Fruit fly (Drosophila melanogaster) whole organism, adult: Measurements from ENCODE around the gene CG4594.

Experiments used
- CG12768 ChIP-seq: fragments of 200-800 bp; sonication (Bioruptor generic); optimal IDR thresholded peaks from 2 replicates; lab custom pipeline; 2017; ENCODE audit warnings: missing biosample characterization, missing genetic modification characterization, mild to moderate bottlenecking, moderate library complexity, missing genetic modification reagents
- CG14711 ChIP-seq: fragments of 200-800 bp; sonication (Bioruptor generic); optimal IDR thresholded peaks from 2 replicates; lab custom pipeline; 2018; ENCODE audit warnings: missing biosample characterization, mild to moderate bottlenecking, missing genetic modification characterization, moderate library complexity
- CG1620 ChIP-seq: fragments of 200-800 bp; sonication (Bioruptor generic); optimal IDR thresholded peaks from 2 replicates; lab custom pipeline; 2016; ENCODE audit warnings: missing biosample characterization, missing genetic modification characterization
- CG7101 ChIP-seq: fragments of 200-800 bp; sonication (Bioruptor generic); optimal IDR thresholded peaks from 2 replicates; lab custom pipeline; 2018; ENCODE audit warnings: missing biosample characterization, mild to moderate bottlenecking, missing genetic modification characterization, moderate library complexity
- Clk ChIP-seq: fragments of 200-800 bp; sonication (Bioruptor generic); optimal IDR thresholded peaks from 2 replicates; lab custom pipeline; 2017; ENCODE audit warnings: missing biosample characterization, missing genetic modification characterization
- Crg-1 ChIP-seq: fragments of 200-800 bp; sonication (Bioruptor generic); optimal IDR thresholded peaks from 2 replicates; lab custom pipeline; 2016; ENCODE audit warnings: missing biosample characterization, missing genetic modification characterization
- cnc ChIP-seq, 2 experiments: fragments of >200 bp; optimal IDR thresholded peaks; 2 replicates each; lab custom pipeline; 2017
- kay ChIP-seq: fragments of 200-800 bp; sonication (Bioruptor generic); peaks from one replicate; lab custom pipeline; 2016; ENCODE audit warnings: missing biosample characterization, missing genetic modification characterization, borderline replicate concordance
- pad ChIP-seq: fragments of 200-800 bp; sonication (Bioruptor generic); optimal IDR thresholded peaks from 3 replicates; lab custom pipeline; 2017; ENCODE audit warnings: missing biosample characterization, missing genetic modification characterization, mild to moderate bottlenecking, moderate library complexity, missing genetic modification reagents
- tj ChIP-seq: fragments of 200-800 bp; sonication (Bioruptor generic); optimal IDR thresholded peaks from 3 replicates; lab custom pipeline; 2017; ENCODE audit warnings: missing biosample characterization, mild to moderate bottlenecking, missing genetic modification characterization, moderate library complexity

DNA sequence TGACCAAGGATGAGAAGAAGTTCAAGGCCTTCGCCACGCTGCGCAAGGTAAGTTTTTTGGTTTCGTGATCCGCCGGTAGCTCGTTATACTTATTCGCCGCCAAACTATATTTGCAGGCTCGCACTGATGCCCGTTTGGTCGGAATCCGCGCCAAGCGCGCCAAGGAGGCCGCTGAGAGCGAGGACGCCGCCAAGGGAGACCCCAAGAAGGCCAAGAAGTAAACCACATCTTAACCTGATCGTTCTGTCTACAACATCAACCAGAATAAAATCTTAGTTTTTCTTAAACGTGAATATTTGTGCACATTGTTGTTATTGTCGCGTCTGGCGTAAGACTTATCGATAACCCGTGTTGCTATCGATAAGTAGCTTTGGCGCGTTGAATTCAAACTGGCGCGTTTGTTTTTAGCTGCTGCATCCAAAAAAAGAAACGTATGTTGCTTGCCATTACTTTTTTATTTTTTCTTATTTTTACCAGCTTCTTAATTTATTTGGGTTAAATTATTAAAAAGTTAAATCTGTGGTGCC is 48.3 kb downstream of the CG4594 start:
- TF ChIP-seq kay (GFP tag; lab: Kevin White, UChicago), result no peak
- no peak for TF ChIP-seq CG14711 (tag; lab: Kevin White, UChicago)
- no peak for TF ChIP-seq Crg-1 (GFP tag; lab: Kevin White, UChicago)
- TF ChIP-seq CG1620 (GFP tag; lab: Kevin White, UChicago), result no peak
- no peak for TF ChIP-seq tj
- no peak for TF ChIP-seq CG7101 (tag; lab: Kevin White, UChicago)
- no peak for TF ChIP-seq Clk (GFP tag; lab: Kevin White, UChicago)
- TF ChIP-seq CG12768 (GFP tag; lab: Kevin White, UChicago), result no peak
- no peak for TF ChIP-seq pad (GFP tag; lab: Kevin White, UChicago)
- TF ChIP-seq cnc (optimal IDR thresholded peaks at IDR 0.05; lab: Kevin White, UChicago), result no peak
